Fruit fly (Drosophila melanogaster) whole organism, larva: ENCODE data around the gene Cpsf100.

Experiments used
- noc ChIP-seq: fragments of 200-800 bp; sonication (Bioruptor generic); optimal IDR thresholded peaks from 3 replicates; lab custom pipeline; 2019; ENCODE audit warnings: missing biosample characterization, mild to moderate bottlenecking, missing genetic modification characterization, moderate library complexity

The Cpsf100 gene

dm6 chr3R:29068430-29069207, 34.2 kb downstream of the Cpsf100 start:
- peak; percentile 29 for TF ChIP-seq noc (tag; lab: Kevin White, UChicago)

- no peak for TF ChIP-seq noc (tag; lab: Kevin White, UChicago)
Measured at dm6 chr3R:29069208-29070072, 35.1 kb downstream of the Cpsf100 start.

- no peak for TF ChIP-seq noc (tag; lab: Kevin White, UChicago)
Measured at dm6 chr3R:29071141-29071540, 36.8 kb downstream of the Cpsf100 start.

- TF ChIP-seq noc (tag; lab: Kevin White, UChicago): no peak
Measured at dm6 chr3R:29072834-29073233, 38.5 kb downstream of the Cpsf100 start.

- peak; percentile 16 for TF ChIP-seq noc (tag; lab: Kevin White, UChicago)
Measured at dm6 chr3R:29074001-29074609, 39.7 kb downstream of the Cpsf100 start.

- peak; percentile 19 for TF ChIP-seq noc (tag; lab: Kevin White, UChicago)
Measured at dm6 chr3R:29075631-29076398, 41.4 kb downstream of the Cpsf100 start.

dm6 chr3R:29076609-29077008, 42.2 kb downstream of the Cpsf100 start:
- TF ChIP-seq noc (tag; lab: Kevin White, UChicago): no peak

- TF ChIP-seq noc (tag; lab: Kevin White, UChicago): no peak
Measured at dm6 chr3R:29077572-29077971, 43.2 kb downstream of the Cpsf100 start.

- TF ChIP-seq noc (tag; lab: Kevin White, UChicago): no peak
Measured at dm6 chr3R:29082034-29082433, 47.7 kb downstream of the Cpsf100 start.

dm6 chr3R:29082511-29083296, 48.3 kb downstream of the Cpsf100 start:
- no peak for TF ChIP-seq noc (tag; lab: Kevin White, UChicago)

- no peak for TF ChIP-seq noc (tag; lab: Kevin White, UChicago)
Measured at dm6 chr3R:29083459-29084457, 49.4 kb downstream of the Cpsf100 start.
